Fruit fly (Drosophila melanogaster) ovary, adult (tissue): Measurements from ENCODE around the gene CG32246.

Experiments used
- CG17801 ChIP-seq: fragments of 200-800 bp; optimal IDR thresholded peaks from 2 replicates; lab custom pipeline; 2019; ENCODE audit warnings: missing biosample characterization, mild to moderate bottlenecking, missing genetic modification characterization, moderate library complexity; ENCODE audit not compliant: partially characterized antibody

The CG32246 gene

DNA sequence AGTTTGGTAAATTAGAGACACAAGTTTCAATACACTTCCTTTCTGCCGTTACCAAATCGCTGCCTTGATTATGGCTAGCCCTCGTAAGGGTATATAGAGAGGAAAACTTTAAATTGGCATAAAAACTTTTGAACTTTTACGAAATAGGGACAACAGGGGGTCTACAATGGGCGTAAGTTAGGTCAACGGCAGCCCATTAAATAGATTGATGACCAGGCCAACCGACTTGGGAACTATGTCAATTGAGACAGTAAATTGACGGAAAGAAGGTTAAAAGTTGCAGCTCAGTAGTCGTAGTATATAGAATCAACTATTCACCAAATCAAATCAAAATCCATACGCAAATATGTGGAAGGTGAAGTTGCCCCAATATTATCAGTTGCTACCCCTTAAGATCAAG lies at the start of gene CG32246:
Gene CG32246, plus strand, starts transcription at position 301 of the 400 bp plus-strand sequence.
- no peak for TF ChIP-seq CG17801 (GFP tag; lab: Kevin White, UChicago)

DNA sequence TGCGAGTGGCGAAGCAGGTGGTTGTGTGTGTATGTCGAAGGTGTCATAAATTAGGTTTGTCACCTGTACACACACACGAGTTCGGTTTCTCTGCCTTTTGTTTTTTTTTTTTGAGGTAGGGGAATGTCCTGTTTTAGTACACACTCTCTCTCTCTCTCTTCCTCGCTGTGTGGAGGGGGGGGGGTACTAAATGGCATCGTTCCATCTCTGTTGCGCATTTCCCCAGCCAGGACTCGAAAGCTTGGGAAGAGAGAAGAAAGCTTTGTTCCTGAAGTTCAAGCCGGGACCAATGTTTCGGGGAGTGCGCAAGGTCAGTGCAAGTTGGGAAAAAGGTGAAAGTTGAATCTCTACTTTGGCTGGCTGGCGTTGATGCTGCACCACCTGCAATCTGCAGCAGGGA lies 46.6 kb upstream of the CG32246 start:
- TF ChIP-seq CG17801 (GFP tag; lab: Kevin White, UChicago), result no peak

DNA sequence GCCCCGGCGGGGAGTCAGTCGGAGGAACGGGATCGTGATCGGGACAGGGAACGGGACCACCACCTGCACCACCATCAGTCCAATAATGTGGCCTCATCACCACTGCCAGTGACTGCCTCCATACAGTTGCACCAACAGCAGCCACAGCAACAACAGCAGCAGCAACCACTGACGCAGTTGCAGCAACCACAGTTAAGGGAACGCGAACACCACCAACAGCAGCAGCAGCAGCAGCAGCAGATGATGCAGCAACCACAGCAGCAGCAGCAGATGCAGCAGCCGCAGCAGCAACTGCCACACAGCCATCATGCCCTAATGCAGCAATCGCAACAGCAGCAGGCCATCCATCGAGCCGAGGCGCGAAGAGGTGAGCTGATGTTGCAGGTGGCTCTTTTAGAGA lies 45.6 kb upstream of the CG32246 start:
- no peak for TF ChIP-seq CG17801 (GFP tag; lab: Kevin White, UChicago)

DNA sequence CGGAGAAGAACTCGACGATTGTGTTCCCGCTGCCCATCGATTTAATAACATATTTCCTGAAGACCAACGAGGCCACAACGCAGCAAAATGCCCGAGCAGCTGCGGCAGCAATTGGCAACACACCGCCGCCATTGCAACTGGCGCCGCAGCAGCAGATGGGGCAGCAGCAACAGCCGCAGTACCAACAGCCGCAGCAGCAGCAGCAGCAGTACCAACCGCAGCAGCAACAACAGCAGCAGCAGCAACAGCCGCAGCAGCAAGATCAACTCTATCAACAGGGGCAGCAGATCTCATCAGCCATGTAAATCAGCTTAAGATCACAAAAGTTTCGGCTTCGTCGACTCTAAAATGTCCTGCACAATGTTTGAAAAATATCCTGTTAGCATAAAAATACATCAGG lies 31.0 kb upstream of the CG32246 start:
- TF ChIP-seq CG17801 (GFP tag; lab: Kevin White, UChicago), result no peak

DNA sequence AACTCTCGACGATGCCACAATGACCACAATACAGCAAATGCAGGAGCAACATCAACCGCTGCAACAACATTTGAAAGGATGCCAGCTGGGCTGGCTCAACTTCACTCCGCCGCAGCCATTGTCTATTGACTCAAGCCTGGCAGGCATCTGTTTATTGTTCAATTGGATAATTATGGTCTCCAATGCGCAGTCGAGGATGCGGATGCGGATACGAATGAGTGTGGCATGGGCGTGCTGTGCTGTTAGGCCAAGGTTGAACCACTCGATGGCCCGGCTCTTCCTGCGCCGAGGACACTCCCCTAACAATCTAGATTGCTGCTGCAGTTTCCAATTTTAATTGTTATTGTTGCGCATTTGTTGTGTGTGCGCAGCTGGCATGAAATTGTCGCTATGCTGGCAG lies 21.3 kb upstream of the CG32246 start:
- no peak for TF ChIP-seq CG17801 (GFP tag; lab: Kevin White, UChicago)

DNA sequence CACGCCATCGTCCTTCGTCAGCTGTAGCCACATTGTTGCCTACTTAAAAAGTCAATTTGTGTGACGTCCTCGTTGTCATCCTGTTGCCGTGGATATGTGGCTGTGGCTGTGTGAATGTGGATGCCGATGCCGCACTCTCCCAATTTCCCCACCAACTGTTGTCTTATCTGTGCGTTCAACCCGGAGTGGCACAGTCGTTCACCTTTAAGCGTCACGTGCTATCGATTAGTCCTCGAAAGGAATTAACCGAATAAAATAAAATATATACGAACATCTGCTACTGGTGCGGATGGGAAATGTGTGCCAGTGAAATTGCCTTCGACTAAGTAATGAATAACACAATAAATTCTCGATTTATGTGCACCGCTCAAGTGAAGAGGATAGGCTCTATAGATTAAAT lies 18.7 kb upstream of the CG32246 start:
- TF ChIP-seq CG17801 (GFP tag; lab: Kevin White, UChicago), result no peak

DNA sequence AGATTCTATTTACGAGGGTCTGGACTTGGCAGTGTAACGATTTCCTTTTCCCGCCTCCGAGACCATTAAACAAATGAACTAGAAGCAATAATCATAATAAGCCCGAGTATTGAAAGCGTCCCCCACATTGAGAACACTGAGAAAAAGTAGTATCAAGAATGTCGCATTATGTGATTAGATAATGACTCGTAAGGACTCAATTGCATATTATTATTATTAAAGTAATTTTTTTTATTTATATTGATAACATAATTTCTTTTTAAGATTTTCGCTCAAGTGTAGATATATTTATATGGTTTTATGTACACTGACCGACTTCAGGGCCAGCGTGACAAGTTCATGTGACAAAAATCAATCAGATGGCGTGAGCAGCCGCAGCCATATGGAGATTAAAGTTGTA lies 17.6 kb upstream of the CG32246 start:
- TF ChIP-seq CG17801 (GFP tag; lab: Kevin White, UChicago), result no peak

DNA sequence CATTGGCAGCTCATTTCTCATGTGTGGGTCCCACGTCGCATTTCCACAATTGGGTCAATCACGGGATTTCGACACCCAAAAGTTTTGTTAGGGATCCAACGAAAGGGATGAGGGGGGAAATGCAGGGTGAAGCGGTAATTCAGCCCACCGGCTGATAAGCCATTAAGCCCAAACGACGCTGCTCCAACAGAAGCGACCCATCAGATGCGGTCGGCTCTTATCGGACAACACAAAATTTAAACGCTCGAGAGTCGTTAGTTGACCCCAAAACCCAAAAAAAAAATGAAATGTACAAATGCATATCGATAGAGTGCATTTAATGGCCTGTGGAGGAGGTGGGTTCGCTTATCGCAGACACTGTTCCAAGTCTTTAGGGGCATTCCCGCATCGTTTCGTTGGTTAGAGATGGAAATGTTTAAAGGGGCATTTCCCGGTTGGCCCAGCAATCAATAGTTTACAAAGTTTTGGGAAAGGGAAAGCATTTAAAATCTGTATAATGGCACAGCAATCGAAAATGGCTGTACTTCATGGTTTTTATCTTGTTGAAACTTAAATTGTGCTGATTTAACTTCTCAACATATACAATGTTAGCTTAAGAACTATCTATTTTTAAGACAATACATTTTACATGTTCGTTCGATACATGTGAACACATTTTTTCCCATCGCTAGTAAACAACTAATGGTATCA lies 14.1 kb upstream of the CG32246 start:
- no peak for TF ChIP-seq CG17801 (GFP tag; lab: Kevin White, UChicago)

DNA sequence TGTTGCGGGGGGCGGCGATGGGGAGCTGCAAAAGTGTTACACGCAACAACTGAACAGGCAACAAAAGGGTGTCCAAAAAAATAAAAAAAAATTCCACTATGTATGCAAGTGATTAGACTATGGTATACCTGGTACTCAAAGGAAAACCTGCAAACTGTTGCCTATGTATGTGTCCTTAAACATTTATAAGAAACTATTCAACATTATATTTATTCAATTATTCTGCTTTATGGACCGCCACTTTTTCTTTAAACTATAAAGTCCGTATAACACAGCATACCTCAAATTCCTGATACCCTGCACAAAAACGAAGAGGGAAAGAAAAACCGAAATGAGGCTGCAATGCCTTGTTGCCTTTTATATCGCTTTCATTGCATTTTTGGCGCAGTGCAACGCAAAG lies 13.4 kb upstream of the CG32246 start:
- no peak for TF ChIP-seq CG17801 (GFP tag; lab: Kevin White, UChicago)

DNA sequence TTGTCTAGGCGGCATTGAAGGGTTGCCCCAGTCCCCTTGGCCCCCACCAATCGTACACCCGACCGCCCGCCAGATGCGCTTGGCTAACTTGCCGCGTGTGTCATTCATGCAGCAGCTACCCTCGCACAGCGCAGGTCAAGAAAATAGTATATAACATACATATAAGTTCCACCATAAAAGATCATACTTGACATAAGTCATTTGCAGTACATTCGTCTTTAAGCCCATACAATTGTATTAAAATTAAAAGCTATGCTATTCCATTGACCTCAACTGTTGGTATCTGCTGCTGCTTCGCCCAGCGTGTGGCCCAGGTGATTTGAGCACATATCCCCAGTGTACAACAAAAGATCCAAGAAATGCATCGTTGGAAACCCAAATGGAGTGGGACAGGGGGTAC lies 9.7 kb upstream of the CG32246 start:
- TF ChIP-seq CG17801 (GFP tag; lab: Kevin White, UChicago), result no peak

DNA sequence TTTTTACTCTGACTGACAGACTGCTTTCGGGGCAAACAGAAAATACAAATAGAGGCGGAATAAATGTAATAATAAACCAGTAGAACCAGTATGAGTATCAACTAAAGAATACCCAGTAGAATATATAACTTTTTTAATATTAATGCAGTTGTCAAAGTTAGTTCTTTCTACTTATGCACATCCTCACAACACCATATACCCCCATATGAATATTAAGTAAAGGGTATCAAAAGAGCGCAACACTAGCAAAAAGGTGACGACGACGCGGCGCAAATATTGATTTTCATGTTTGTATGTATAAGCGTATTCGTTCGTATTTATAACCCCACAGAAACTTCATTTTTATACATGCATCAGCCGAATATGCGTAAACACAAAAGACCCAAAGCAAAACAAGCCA lies 7.9 kb upstream of the CG32246 start:
- TF ChIP-seq CG17801 (GFP tag; lab: Kevin White, UChicago), result peak; percentile 73

DNA sequence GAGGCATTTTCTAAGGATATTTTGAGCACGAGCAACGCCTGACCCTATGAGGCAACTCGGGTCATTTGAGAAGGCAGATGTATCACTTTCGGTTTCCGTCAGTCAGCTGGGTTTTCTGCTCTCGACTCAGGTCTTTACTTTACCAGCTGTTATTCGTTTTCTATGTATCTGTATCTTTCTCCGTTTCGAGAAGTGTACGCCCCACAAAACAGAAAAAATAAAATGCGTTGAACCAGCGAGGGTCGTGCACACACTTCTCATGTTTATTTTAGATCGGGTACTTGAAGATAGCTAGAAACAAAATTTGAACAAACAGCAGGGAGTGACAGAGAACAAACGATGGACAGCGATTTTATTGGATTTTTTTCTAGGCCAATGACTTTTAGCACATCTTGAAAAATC lies 7.2 kb upstream of the CG32246 start:
- TF ChIP-seq CG17801 (GFP tag; lab: Kevin White, UChicago), result no peak

DNA sequence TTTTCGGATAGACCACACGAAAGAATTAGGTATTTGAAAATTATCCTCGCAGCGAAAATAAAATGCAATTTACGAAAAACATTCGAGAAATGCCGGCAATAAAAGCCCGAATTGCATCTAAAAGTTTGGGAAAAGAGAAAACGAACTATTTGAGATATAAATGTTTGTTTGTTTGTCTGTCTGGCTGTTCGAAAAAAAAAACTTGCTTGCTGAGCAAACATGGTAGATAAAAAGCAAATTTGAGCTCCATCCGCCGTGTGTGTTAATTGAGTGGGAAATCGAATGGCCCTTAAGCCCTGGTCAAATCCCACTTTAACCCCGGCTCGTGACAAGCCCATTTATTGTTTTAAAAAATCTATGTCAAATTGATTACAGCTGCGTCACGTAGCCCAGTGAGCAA lies 6.0 kb upstream of the CG32246 start:
- no peak for TF ChIP-seq CG17801 (GFP tag; lab: Kevin White, UChicago)

DNA sequence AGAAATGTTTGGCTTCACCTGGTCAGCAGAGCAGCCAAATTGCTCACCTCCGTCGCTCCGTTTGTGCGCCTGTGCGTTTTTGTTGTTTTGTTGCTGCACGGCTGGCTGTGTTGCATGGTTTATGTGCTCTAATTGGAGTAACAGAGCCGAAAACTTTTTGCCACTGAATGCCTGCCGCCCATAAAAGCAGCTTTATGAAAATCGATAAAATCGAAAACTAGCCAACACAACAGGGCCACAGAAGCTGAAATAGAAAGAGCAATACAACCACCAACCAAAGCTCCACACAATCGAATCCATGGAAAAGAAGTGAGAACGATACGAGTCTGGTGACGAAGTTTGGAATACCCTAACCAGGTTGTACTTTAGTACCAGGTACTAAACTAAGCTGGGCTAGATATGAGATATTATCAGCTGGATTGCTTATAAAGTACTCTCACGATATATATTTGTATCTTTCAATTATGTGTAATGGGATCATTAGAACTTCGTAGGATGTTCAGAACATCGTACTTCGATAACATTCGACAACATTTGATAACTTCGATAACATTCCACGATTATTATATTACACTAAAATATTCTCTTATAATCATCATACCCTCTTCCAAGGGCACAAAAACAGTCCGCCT lies 2.0 kb upstream of the CG32246 start:
- TF ChIP-seq CG17801 (GFP tag; lab: Kevin White, UChicago), result no peak

DNA sequence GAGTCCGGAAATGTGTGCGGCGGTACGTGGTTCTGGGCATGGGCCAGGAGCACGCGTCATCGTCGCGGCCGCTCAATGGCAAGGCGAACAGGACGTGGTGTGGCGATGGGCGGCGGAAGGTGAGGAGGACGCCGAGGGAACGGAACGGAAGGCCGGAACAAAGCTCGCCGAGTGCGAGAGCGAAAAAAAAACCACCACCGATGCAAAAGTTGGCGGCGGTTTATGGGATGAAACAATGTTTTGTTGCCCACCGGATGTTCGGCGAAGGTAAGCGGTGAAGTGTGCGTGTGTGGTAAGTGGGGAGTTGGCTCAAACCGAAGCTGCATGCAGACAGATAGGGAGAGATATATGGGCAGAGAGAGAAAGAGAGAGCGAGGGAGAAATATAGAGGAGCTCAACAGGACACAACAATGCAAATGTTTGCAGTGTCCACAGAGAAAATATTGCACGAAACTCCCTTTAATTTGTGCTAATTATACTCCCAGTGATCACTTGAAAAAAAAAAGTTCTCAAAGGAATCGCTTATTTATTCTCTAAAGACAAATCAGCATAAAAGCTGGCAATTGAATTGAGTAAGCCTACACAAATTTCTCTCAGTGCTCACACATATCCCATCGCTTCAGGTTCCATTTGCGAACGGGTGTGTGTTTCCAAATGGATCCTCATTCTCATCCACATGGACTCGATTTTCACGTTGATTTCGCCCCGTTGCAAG lies 1.4 kb upstream of the CG32246 start:
- no peak for TF ChIP-seq CG17801 (GFP tag; lab: Kevin White, UChicago)
